Worm (Caenorhabditis elegans) whole organism, L1 larva: Measurements from ENCODE around the gene F40G9.17.
A peak's percentile ranks its signal among the peaks of the same experiment; 100 is the strongest.

Source experiments
- C04F5.9 ChIP-seq: sonication (generic microtip); optimal IDR thresholded peaks from 2 replicates; lab custom pipeline; 2016; ENCODE audit warnings: missing genetic modification characterization, missing compliant biosample characterization
- C16A3.4 ChIP-seq: fragments of 150-350 bp; optimal IDR thresholded peaks from 2 replicates; lab custom pipeline; 2014; ENCODE audit warnings: missing biosample characterization, missing genetic modification characterization
- aha-1 ChIP-seq: fragments of 150-350 bp; optimal IDR thresholded peaks from 2 replicates; lab custom pipeline; 2014; ENCODE audit warnings: missing biosample characterization, missing genetic modification characterization
- alr-1 ChIP-seq: fragments of 200-800 bp; sonication (Bioruptor generic); optimal IDR thresholded peaks from 2 replicates; lab custom pipeline; 2018; ENCODE audit warnings: borderline replicate concordance, mild to moderate bottlenecking, missing genetic modification characterization, missing compliant biosample characterization
- ceh-82 ChIP-seq, 3 experiments: fragments of 150-350 bp in 1 of 3; sonication (generic microtip) in 2 of 3; optimal IDR thresholded peaks; 2 replicates each; lab custom pipeline; 2014 to 2017; ENCODE audit warnings: missing biosample characterization in 3 of 3, missing genetic modification characterization in 3 of 3
- dsc-1 ChIP-seq: sonication (generic microtip); optimal IDR thresholded peaks from 2 replicates; lab custom pipeline; 2016; ENCODE audit warnings: mild to moderate bottlenecking, missing genetic modification characterization, missing compliant biosample characterization
- efl-1 ChIP-seq, 4 experiments: fragments of 150-350 bp; optimal IDR thresholded peaks in 3 of 4; peaks in 1 of 4; 1 replicate in 1 of 4; 2 replicates in 3 of 4; lab custom pipeline; 2014; ENCODE audit warnings: missing biosample characterization in 2 of 4, missing genetic modification characterization in 2 of 4, missing genetic modification reagents in 2 of 4
- efl-3 ChIP-seq: fragments of 200-800 bp; sonication (Bioruptor generic); optimal IDR thresholded peaks from 2 replicates; lab custom pipeline; 2018; ENCODE audit warnings: mild to moderate bottlenecking, missing genetic modification characterization, missing compliant biosample characterization
- elt-3 ChIP-seq, 6 experiments: fragments of 150-350 bp in 1 of 6; sonication (generic microtip); optimal IDR thresholded peaks; 2 replicates each; lab custom pipeline; 2017 to 2018; ENCODE audit warnings: missing biosample characterization in 6 of 6, missing genetic modification characterization in 6 of 6, inconsistent platforms in 1 of 6
- fkh-10 ChIP-seq: sonication (generic microtip); optimal IDR thresholded peaks from 2 replicates; lab custom pipeline; 2017; ENCODE audit warnings: missing biosample characterization, missing genetic modification reagents, missing genetic modification characterization
- hlh-17 ChIP-seq: fragments of 200-800 bp; sonication (Bioruptor generic); optimal IDR thresholded peaks from 2 replicates; lab custom pipeline; 2018; ENCODE audit warnings: missing genetic modification characterization, mild to moderate bottlenecking, missing compliant biosample characterization, moderate library complexity, borderline replicate concordance
- irx-1 ChIP-seq: sonication (generic microtip); optimal IDR thresholded peaks from 2 replicates; lab custom pipeline; 2016; ENCODE audit warnings: missing genetic modification characterization, missing compliant biosample characterization
- lin-13 ChIP-seq: fragments of 150-350 bp; optimal IDR thresholded peaks from 2 replicates; lab custom pipeline; 2014; ENCODE audit warnings: missing biosample characterization, missing genetic modification reagents, missing genetic modification characterization
- lin-39 ChIP-seq: fragments of 150-350 bp; optimal IDR thresholded peaks from 2 replicates; lab custom pipeline; 2014; ENCODE audit warnings: missing biosample characterization, missing genetic modification reagents, missing genetic modification characterization
- mab-9 ChIP-seq: fragments of 200-800 bp; sonication (Bioruptor generic); IDR thresholded peaks from 2 replicates; pipeline ENCODE4 v1.3.6; 2022; ENCODE audit warnings: missing genetic modification reagents, missing genetic modification characterization, missing compliant biosample characterization
- mdl-1 ChIP-seq, 2 experiments: fragments of 150-350 bp; optimal IDR thresholded peaks; 2 replicates each; lab custom pipeline; 2014 to 2017; ENCODE audit warnings: missing biosample characterization in 2 of 2, missing genetic modification characterization in 2 of 2, inconsistent platforms in 1 of 2
- nhr-12 ChIP-seq: sonication (generic microtip); optimal IDR thresholded peaks from 2 replicates; lab custom pipeline; 2017; ENCODE audit warnings: missing biosample characterization, missing genetic modification characterization
- nhr-28 ChIP-seq: fragments of 150-350 bp; optimal IDR thresholded peaks from 2 replicates; lab custom pipeline; 2014; ENCODE audit warnings: missing biosample characterization, missing genetic modification characterization
- nhr-47 ChIP-seq: sonication (generic microtip); optimal IDR thresholded peaks from 2 replicates; lab custom pipeline; 2016; ENCODE audit warnings: mild to moderate bottlenecking, missing genetic modification characterization, moderate library complexity, missing compliant biosample characterization
- nhr-85 ChIP-seq: sonication (generic microtip); peaks from one replicate; lab custom pipeline; 2016; ENCODE audit warnings: missing genetic modification characterization, inconsistent platforms, missing compliant biosample characterization
- pqm-1 ChIP-seq: sonication (generic microtip); optimal IDR thresholded peaks from 3 replicates; lab custom pipeline; 2017; ENCODE audit warnings: missing biosample characterization, missing genetic modification characterization
- rnt-1 ChIP-seq: sonication (generic microtip); optimal IDR thresholded peaks from 2 replicates; lab custom pipeline; 2016; ENCODE audit warnings: mild to moderate bottlenecking, missing genetic modification characterization, moderate library complexity, missing compliant biosample characterization
- snpc-4 ChIP-seq: fragments of 150-350 bp; optimal IDR thresholded peaks from 2 replicates; lab custom pipeline; 2014; ENCODE audit warnings: missing biosample characterization, missing genetic modification characterization
- sox-4 ChIP-seq: sonication (generic microtip); optimal IDR thresholded peaks from 2 replicates; lab custom pipeline; 2016; ENCODE audit warnings: missing genetic modification characterization, missing compliant biosample characterization
- sptf-1 ChIP-seq: fragments of 150-350 bp; optimal IDR thresholded peaks from 2 replicates; lab custom pipeline; 2014; ENCODE audit warnings: missing biosample characterization, missing genetic modification characterization
- sup-37 ChIP-seq: fragments of 200-800 bp; sonication (Bioruptor generic); optimal IDR thresholded peaks from 2 replicates; lab custom pipeline; 2018; ENCODE audit warnings: mild to moderate bottlenecking, missing genetic modification characterization, missing compliant biosample characterization
- tlp-1 ChIP-seq: fragments of 150-350 bp; optimal IDR thresholded peaks from 2 replicates; lab custom pipeline; 2014; ENCODE audit warnings: missing biosample characterization, missing genetic modification characterization
- unc-62 ChIP-seq: fragments of 150-350 bp; optimal IDR thresholded peaks from 2 replicates; lab custom pipeline; 2014; ENCODE audit warnings: missing biosample characterization, missing genetic modification reagents, missing genetic modification characterization
- unc-98 ChIP-seq: fragments of 200-800 bp; sonication (Bioruptor generic); IDR thresholded peaks from 2 replicates; pipeline ENCODE4 v1.3.6; 2022; ENCODE audit warnings: missing genetic modification characterization, missing compliant biosample characterization

Gene F40G9.17

DNA sequence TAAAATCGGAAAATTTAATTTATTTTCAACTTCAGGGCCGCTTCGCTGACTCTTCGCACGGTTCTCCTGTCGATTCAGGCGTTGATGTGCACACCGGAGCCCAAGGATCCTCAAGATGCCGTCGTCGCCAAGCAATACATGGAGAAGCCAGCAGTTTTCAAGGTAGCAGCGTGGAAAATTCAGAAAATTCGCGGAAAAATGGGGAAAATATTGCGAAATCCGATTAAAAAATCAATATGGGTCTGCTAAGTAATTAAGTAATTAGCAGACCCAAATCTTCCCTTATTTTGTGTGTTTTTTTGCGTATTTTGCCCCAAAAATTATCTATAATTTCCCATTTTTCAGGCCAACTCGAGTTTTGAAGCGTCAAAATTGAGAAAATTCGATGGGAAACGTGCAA, 5.0 kb upstream of the F40G9.17 start:
- TF ChIP-seq lin-13 (GFP tag; lab: Kevin White, UChicago), result no peak
- TF ChIP-seq nhr-47 (tag; lab: Kevin White, UChicago), result no peak
- no peak for TF ChIP-seq C16A3.4 (tag; lab: Kevin White, UChicago)
- no peak for TF ChIP-seq unc-98 (GFP tag; lab: Robert Waterston, UW)
- no peak for TF ChIP-seq unc-62
- TF ChIP-seq sptf-1, result no peak
- no peak for TF ChIP-seq efl-3 (GFP tag; lab: Kevin White, UChicago)
- no peak for TF ChIP-seq rnt-1 (tag; lab: Kevin White, UChicago)
- no peak for TF ChIP-seq sox-4 (tag; lab: Kevin White, UChicago)
- TF ChIP-seq, all 84 proteins: peak for 0

DNA sequence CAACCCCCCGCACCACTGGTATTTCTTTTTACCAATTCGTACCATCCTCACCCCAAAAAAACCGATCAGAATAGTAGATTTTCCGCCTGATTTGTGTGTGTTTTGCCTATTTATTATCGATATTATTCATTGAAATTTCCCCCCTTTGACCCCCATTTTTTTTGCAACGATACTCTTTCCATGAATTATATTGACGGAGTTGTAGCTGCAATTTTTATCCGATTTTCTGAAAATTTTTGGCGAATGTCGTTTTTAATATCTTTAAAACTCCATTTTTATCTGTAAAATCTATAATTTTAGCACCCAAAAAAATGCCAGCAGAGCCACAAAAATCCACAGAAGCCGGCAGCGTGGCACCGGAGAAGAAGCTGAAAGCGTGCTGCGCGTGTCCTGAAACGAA, 3.6 kb upstream of the F40G9.17 start, which contains the start of gene cox-17:
Gene cox-17 (plus strand): TSS at position 301 of the 400 bp plus-strand sequence.
- TF ChIP-seq aha-1 (tag; lab: Kevin White, UChicago) (no peak), tlp-1 (tag; lab: Kevin White, UChicago) (no peak), pqm-1 (no peak), unc-98 (GFP tag; lab: Robert Waterston, UW) (no peak), dsc-1 (tag; lab: Kevin White, UChicago) (no peak), snpc-4 (tag; lab: Kevin White, UChicago) (no peak), irx-1 (tag; lab: Kevin White, UChicago) (no peak), fkh-10 (GFP tag; lab: Kevin White, UChicago) (no peak), mab-9 (GFP tag; lab: Robert Waterston, UW) (no peak), hlh-17 (GFP tag; lab: Kevin White, UChicago) (no peak), mdl-1 (tag; optimal IDR thresholded peaks at IDR 0.05; lab: Kevin White, UChicago) (no peak), ceh-82 (tag; optimal IDR thresholded peaks at IDR 0.05; lab: Kevin White, UChicago) (no peak), lin-39 (tag; lab: Kevin White, UChicago) (no peak)

DNA sequence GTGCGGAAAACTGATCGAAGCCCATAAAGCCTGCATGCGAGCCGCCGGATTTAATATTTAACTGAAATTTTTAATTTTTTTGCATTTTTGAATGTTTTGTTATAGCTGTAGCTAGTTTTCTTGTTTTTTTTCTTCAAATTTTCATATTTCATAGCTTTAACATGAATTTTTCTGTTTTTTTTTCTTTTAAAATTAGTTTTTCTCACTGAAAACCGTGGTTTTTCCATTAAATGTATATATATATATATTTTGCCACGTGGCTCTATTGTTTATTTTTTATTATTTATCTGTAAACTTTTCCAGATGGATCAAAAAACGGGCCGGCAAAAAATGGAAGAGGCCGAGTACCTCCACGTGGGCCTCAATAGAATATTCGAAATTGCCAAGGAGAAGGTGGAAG, 2.5 kb upstream of the F40G9.17 start, which contains the start of gene sec-20:
Gene sec-20 (plus strand): TSS at position 301 of the 400 bp plus-strand sequence.
- TF ChIP-seq alr-1 (tag; lab: Kevin White, UChicago) (no peak), unc-98 (GFP tag; lab: Robert Waterston, UW) (no peak), nhr-12 (no peak), nhr-28 (tag; lab: Kevin White, UChicago) (no peak), efl-1 (optimal IDR thresholded peaks at IDR 0.05; lab: Kevin White, UChicago) (no peak), efl-1 (GFP tag; optimal IDR thresholded peaks at IDR 0.05 in 1 of 2; lab: Kevin White, UChicago) (no peak), C04F5.9 (tag; lab: Kevin White, UChicago) (no peak), dsc-1 (tag; lab: Kevin White, UChicago) (no peak), rnt-1 (tag; lab: Kevin White, UChicago) (no peak), aha-1 (tag; lab: Kevin White, UChicago) (no peak)

DNA sequence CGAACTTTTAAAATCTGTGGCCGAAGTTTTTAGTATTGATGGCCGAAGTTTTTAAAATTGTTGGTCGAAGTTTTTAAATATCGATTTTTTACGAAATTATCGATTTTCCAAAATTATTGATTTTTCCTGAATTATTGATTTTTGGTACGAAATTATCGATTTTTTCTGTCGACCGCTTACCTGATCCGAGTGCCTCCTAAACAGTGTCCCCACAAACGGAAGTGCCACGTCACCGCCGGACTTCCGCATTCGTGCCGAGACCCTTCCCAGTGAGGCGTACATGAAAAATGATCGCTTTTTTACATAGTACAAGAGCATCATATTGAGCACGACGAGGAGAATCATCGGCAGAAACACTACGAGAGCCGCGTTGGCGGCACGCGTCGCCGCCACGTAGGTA, 9.7 kb downstream of the F40G9.17 start:
- TF ChIP-seq efl-1 (optimal IDR thresholded peaks at IDR 0.05; lab: Kevin White, UChicago), result no peak
- peak in 1 of 2 experiments; percentile 67 for TF ChIP-seq efl-1 (GFP tag; optimal IDR thresholded peaks at IDR 0.05 in 1 of 2; lab: Kevin White, UChicago)
- TF ChIP-seq elt-3 (tag; optimal IDR thresholded peaks at IDR 0.05; lab: Kevin White, UChicago), result no peak

DNA sequence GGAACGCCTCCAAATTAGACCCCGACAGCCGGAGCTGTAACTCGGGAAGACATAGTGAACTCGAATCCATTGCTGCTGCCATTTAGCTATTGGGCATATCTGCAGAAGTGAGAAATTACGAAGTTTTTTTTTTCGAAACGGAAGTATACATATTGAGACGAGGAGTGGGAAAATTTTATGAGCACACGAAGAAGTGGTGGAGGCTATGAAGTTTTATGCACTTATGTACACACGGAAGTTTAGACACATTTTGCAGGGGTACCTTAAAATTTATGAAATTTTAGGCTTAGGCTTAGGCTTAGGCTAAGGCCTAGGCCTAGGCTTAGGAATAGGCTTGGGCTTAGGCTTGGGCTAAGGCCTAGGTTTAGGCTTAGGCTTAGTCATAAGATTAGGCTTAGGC, 12.8 kb downstream of the F40G9.17 start, which contains the start of gene W10C4.1:
Gene W10C4.1 (minus strand): TSS at position 101 of the 400 bp plus-strand sequence.
- no peak for TF ChIP-seq sup-37 (GFP tag; lab: Kevin White, UChicago)
- TF ChIP-seq nhr-85 (tag; lab: Kevin White, UChicago), result peak; percentile 36
- TF ChIP-seq, all 84 proteins: peak for 1
